Fruit fly (Drosophila melanogaster) whole organism, embryonic: ENCODE data around the gene melt.
A peak's percentile ranks its signal among the peaks of the same experiment; 100 is the strongest.

Experiments used
- Adf1 ChIP-seq: fragments of 200-800 bp; sonication (Bioruptor generic); IDR thresholded peaks from 2 replicates; pipeline ENCODE4 v1.3.6; 2022; ENCODE audit warnings: missing biosample characterization, missing genetic modification characterization
- CG10274 ChIP-seq: fragments of 200-800 bp; sonication (Bioruptor generic); optimal IDR thresholded peaks from 3 replicates; lab custom pipeline; 2017; ENCODE audit warnings: missing biosample characterization, mild to moderate bottlenecking, missing genetic modification characterization
- CG10979 ChIP-seq: fragments of 200-800 bp; sonication (Bioruptor generic); optimal IDR thresholded peaks from 2 replicates; lab custom pipeline; 2018; ENCODE audit warnings: missing biosample characterization, mild to moderate bottlenecking, missing genetic modification characterization, moderate library complexity
- CG11398 ChIP-seq: fragments of 200-800 bp; sonication (Bioruptor generic); optimal IDR thresholded peaks from 2 replicates; lab custom pipeline; 2016; ENCODE audit warnings: missing biosample characterization, missing genetic modification characterization
- CG11723 ChIP-seq: fragments of 200-800 bp; sonication (Bioruptor generic); optimal IDR thresholded peaks from 2 replicates; lab custom pipeline; 2017; ENCODE audit warnings: missing biosample characterization, mild to moderate bottlenecking, missing genetic modification characterization
- CG12299 ChIP-seq: fragments of 200-800 bp; sonication (Bioruptor generic); optimal IDR thresholded peaks from 2 replicates; lab custom pipeline; 2018; ENCODE audit warnings: missing biosample characterization, mild to moderate bottlenecking, missing genetic modification characterization
- CG12769 ChIP-seq: fragments of 200-800 bp; sonication (Bioruptor generic); optimal IDR thresholded peaks from 2 replicates; lab custom pipeline; 2019; ENCODE audit warnings: missing biosample characterization, mild to moderate bottlenecking, missing genetic modification characterization, moderate library complexity
- CG16815 ChIP-seq: fragments of 200-800 bp; sonication (Bioruptor generic); optimal IDR thresholded peaks from 3 replicates; lab custom pipeline; 2017; ENCODE audit warnings: missing biosample characterization, mild to moderate bottlenecking, missing genetic modification characterization
- CG17186 ChIP-seq: fragments of 200-800 bp; sonication (Bioruptor generic); optimal IDR thresholded peaks from 3 replicates; lab custom pipeline; 2017; ENCODE audit warnings: missing biosample characterization, missing genetic modification reagents, missing genetic modification characterization
- CG31224 ChIP-seq: fragments of 200-800 bp; sonication (Bioruptor generic); IDR thresholded peaks from 2 replicates; pipeline ENCODE4 v1.3.6; 2022; ENCODE audit warnings: missing biosample characterization, missing genetic modification characterization
- CG31441 ChIP-seq: fragments of 200-800 bp; sonication (Bioruptor generic); IDR thresholded peaks from 2 replicates; pipeline ENCODE4 v1.3.6; 2022; ENCODE audit warnings: missing biosample characterization, missing genetic modification characterization
- CG33213 ChIP-seq: fragments of 200-800 bp; sonication (Bioruptor generic); optimal IDR thresholded peaks from 3 replicates; lab custom pipeline; 2016; ENCODE audit warnings: missing biosample characterization, missing genetic modification characterization
- CG3726 ChIP-seq: fragments of 200-800 bp; sonication (Bioruptor generic); IDR thresholded peaks from 3 replicates; pipeline ENCODE4, ENCODE4 v1.3.6; 2022; ENCODE audit warnings: missing biosample characterization, missing genetic modification characterization
- CG3838 ChIP-seq: fragments of 200-800 bp; sonication (Bioruptor generic); optimal IDR thresholded peaks from 3 replicates; lab custom pipeline; 2016; ENCODE audit warnings: missing biosample characterization, missing genetic modification characterization
- CG4282 ChIP-seq: fragments of 200-800 bp; sonication (Bioruptor generic); optimal IDR thresholded peaks from 2 replicates; lab custom pipeline; 2016; ENCODE audit warnings: missing biosample characterization, missing genetic modification characterization
- CG4404 ChIP-seq: fragments of 200-800 bp; sonication (Bioruptor generic); IDR thresholded peaks from 2 replicates; pipeline ENCODE4 v1.3.6; 2022; ENCODE audit warnings: missing biosample characterization, missing genetic modification characterization
- Dfd ChIP-seq, 2 experiments: fragments of >200 bp; optimal IDR thresholded peaks; 2 replicates each; lab custom pipeline; 2017; ENCODE audit warnings: missing biosample characterization in 2 of 2, missing genetic modification characterization in 2 of 2
- Dip2 ChIP-seq: fragments of 200-800 bp; sonication (Bioruptor generic); IDR thresholded peaks from 2 replicates; pipeline ENCODE4 v1.3.6; 2022; ENCODE audit warnings: missing biosample characterization, missing genetic modification characterization
- GATAe ChIP-seq: fragments of 200-800 bp; sonication (Bioruptor generic); conservative IDR thresholded peaks from 2 replicates; pipeline ENCODE4 v1.3.6; 2022; ENCODE audit warnings: missing biosample characterization, missing genetic modification characterization
- HLHmδ ChIP-seq: fragments of 200-800 bp; sonication (Bioruptor generic); optimal IDR thresholded peaks from 2 replicates; lab custom pipeline; 2018; ENCODE audit warnings: missing biosample characterization, mild to moderate bottlenecking, missing genetic modification characterization, moderate library complexity
- HmgD ChIP-seq: fragments of 200-800 bp; sonication (Bioruptor generic); optimal IDR thresholded peaks from 3 replicates; lab custom pipeline; 2016; ENCODE audit warnings: missing biosample characterization, missing genetic modification characterization
- Hr51 ChIP-seq, 2 experiments: fragments of 200-800 bp; sonication (Bioruptor generic); optimal IDR thresholded peaks; 2 replicates in 1 of 2; 3 replicates in 1 of 2; lab custom pipeline; 2016 to 2018; ENCODE audit warnings: missing biosample characterization in 2 of 2, missing genetic modification characterization in 2 of 2, mild to moderate bottlenecking in 1 of 2, moderate library complexity in 1 of 2
- Hr78 ChIP-seq, 2 experiments: fragments of 200-800 bp in 1 of 2; fragments of >200 bp in 1 of 2; sonication (Bioruptor generic) in 1 of 2; optimal IDR thresholded peaks; 2 replicates each; lab custom pipeline; 2017 to 2019; ENCODE audit warnings: missing biosample characterization in 2 of 2, missing genetic modification characterization in 2 of 2, mild to moderate bottlenecking in 1 of 2, moderate library complexity in 1 of 2
- Mad ChIP-seq: fragments of 200-800 bp; sonication (Bioruptor generic); optimal IDR thresholded peaks from 2 replicates; lab custom pipeline; 2016; ENCODE audit warnings: missing biosample characterization, missing genetic modification characterization
- Med ChIP-seq: fragments of 200-800 bp; sonication (Bioruptor generic); peaks from one replicate; lab custom pipeline; 2016; ENCODE audit warnings: missing biosample characterization, missing genetic modification characterization, mild to moderate bottlenecking, inconsistent platforms, moderate library complexity
- Mrtf ChIP-seq: fragments of 200-800 bp; sonication (Bioruptor generic); IDR thresholded peaks from 3 replicates; pipeline ENCODE4 v1.3.6; 2022; ENCODE audit warnings: missing biosample characterization, missing genetic modification characterization
- Nf-YC ChIP-seq: fragments of 200-800 bp; optimal IDR thresholded peaks from 3 replicates; lab custom pipeline; 2019; ENCODE audit warnings: missing biosample characterization, mild to moderate bottlenecking, missing genetic modification characterization, moderate library complexity
- Ptx1 ChIP-seq: fragments of 200-800 bp; sonication (Bioruptor generic); IDR thresholded peaks from 2 replicates; pipeline ENCODE4 v1.3.6; 2022; ENCODE audit warnings: missing biosample characterization, missing genetic modification characterization
- Sin3A ChIP-seq: fragments of >200 bp; optimal IDR thresholded peaks from 2 replicates; lab custom pipeline; 2018
- abd-A ChIP-seq: fragments of 200-800 bp; sonication (Bioruptor generic); optimal IDR thresholded peaks from 3 replicates; lab custom pipeline; 2019; ENCODE audit warnings: missing biosample characterization, mild to moderate bottlenecking, missing genetic modification characterization, moderate library complexity
- al ChIP-seq: fragments of 200-800 bp; sonication (Bioruptor generic); IDR thresholded peaks from 2 replicates; pipeline ENCODE4 v1.3.6; 2022; ENCODE audit warnings: missing biosample characterization, missing genetic modification characterization
- br ChIP-seq: fragments of >200 bp; optimal IDR thresholded peaks from 2 replicates; lab custom pipeline; 2017
- cato ChIP-seq: fragments of 200-800 bp; sonication (Bioruptor generic); optimal IDR thresholded peaks from 2 replicates; lab custom pipeline; 2016; ENCODE audit warnings: missing biosample characterization, missing genetic modification characterization, borderline replicate concordance
- dan ChIP-seq: fragments of 200-800 bp; sonication (Bioruptor generic); IDR thresholded peaks from 2 replicates; pipeline ENCODE4 v1.3.6; 2022; ENCODE audit warnings: missing biosample characterization, missing genetic modification characterization
- dmrt11E ChIP-seq: fragments of 200-800 bp; sonication (Bioruptor generic); optimal IDR thresholded peaks from 3 replicates; lab custom pipeline; 2018; ENCODE audit warnings: missing biosample characterization, mild to moderate bottlenecking, missing genetic modification characterization, moderate library complexity
- fd3F ChIP-seq: fragments of 200-800 bp; sonication (Bioruptor generic); optimal IDR thresholded peaks from 2 replicates; lab custom pipeline; 2018; ENCODE audit warnings: missing biosample characterization, mild to moderate bottlenecking, missing genetic modification characterization, moderate library complexity
- fru ChIP-seq: fragments of >200 bp; optimal IDR thresholded peaks from 2 replicates; lab custom pipeline; 2017
- ftz-f1 ChIP-seq: fragments of 200-800 bp; sonication (Bioruptor generic); optimal IDR thresholded peaks from 2 replicates; lab custom pipeline; 2016; ENCODE audit warnings: missing biosample characterization, missing genetic modification characterization
- fu2 ChIP-seq: fragments of 200-800 bp; sonication (Bioruptor generic); optimal IDR thresholded peaks from 2 replicates; lab custom pipeline; 2016; ENCODE audit warnings: missing biosample characterization, missing genetic modification characterization
- inv ChIP-seq: fragments of 200-800 bp; sonication (Bioruptor generic); IDR thresholded peaks from 2 replicates; pipeline ENCODE4 v1.3.6; 2022; ENCODE audit warnings: missing biosample characterization, missing genetic modification characterization; ENCODE audit not compliant: partially characterized antibody
- jumu ChIP-seq: fragments of 200-800 bp; sonication (Bioruptor generic); optimal IDR thresholded peaks from 3 replicates; lab custom pipeline; 2016; ENCODE audit warnings: missing biosample characterization, missing genetic modification characterization
- kah ChIP-seq: fragments of 200-800 bp; sonication (Bioruptor generic); optimal IDR thresholded peaks from 2 replicates; lab custom pipeline; 2018; ENCODE audit warnings: missing biosample characterization, mild to moderate bottlenecking, missing genetic modification characterization
- luna ChIP-seq: fragments of 200-800 bp; sonication (Bioruptor generic); optimal IDR thresholded peaks from 2 replicates; lab custom pipeline; 2016; ENCODE audit warnings: missing biosample characterization, missing genetic modification characterization
- nerfin-2 ChIP-seq: fragments of 200-800 bp; sonication (Bioruptor generic); IDR thresholded peaks from 2 replicates; pipeline ENCODE4 v1.3.6; 2022; ENCODE audit warnings: missing biosample characterization, missing genetic modification characterization; ENCODE audit not compliant: partially characterized antibody
- odd ChIP-seq: fragments of 200-800 bp; sonication (Bioruptor generic); optimal IDR thresholded peaks from 2 replicates; lab custom pipeline; 2017; ENCODE audit warnings: missing biosample characterization, mild to moderate bottlenecking, missing genetic modification characterization
- peb ChIP-seq: fragments of 200-800 bp; sonication (Bioruptor generic); IDR thresholded peaks from 2 replicates; pipeline ENCODE4 v1.3.6; 2022; ENCODE audit warnings: missing biosample characterization, missing genetic modification characterization
- pho ChIP-seq: fragments of 200-800 bp; sonication (Bioruptor generic); optimal IDR thresholded peaks from 2 replicates; lab custom pipeline; 2016; ENCODE audit warnings: missing biosample characterization, missing genetic modification characterization
- seq ChIP-seq: fragments of 200-800 bp; sonication (Bioruptor generic); IDR thresholded peaks from 2 replicates; pipeline ENCODE4 v1.3.6; 2022; ENCODE audit warnings: missing biosample characterization, missing genetic modification characterization
- z ChIP-seq: fragments of 200-800 bp; sonication (Bioruptor generic); IDR thresholded peaks from 3 replicates; pipeline ENCODE4 v1.3.6; 2022; ENCODE audit warnings: missing biosample characterization, missing genetic modification characterization
- zfh1 ChIP-seq: fragments of 200-800 bp; sonication (Bioruptor generic); IDR thresholded peaks from 3 replicates; pipeline ENCODE4 v1.3.6; 2022; ENCODE audit warnings: missing biosample characterization, missing genetic modification characterization
- zfh2 ChIP-seq: fragments of 200-800 bp; sonication (Bioruptor generic); optimal IDR thresholded peaks from 2 replicates; lab custom pipeline; 2016; ENCODE audit warnings: missing biosample characterization, missing genetic modification characterization

Gene melt

dm6 chr3L:7151521-7152465 lies 17.5 kb downstream of the melt start (continued):
- TF ChIP-seq GATAe (GFP tag; lab: Robert Waterston, UW) (no peak), CG11398 (GFP tag; lab: Kevin White, UChicago) (no peak), fru (lab: Kevin White, UChicago) (no peak), CG12299 (no peak), CG17186 (GFP tag; lab: Kevin White, UChicago) (no peak), z (GFP tag; lab: Robert Waterston, UW) (no peak), pho (GFP tag; lab: Kevin White, UChicago) (no peak), abd-A (no peak), jumu (GFP tag; lab: Kevin White, UChicago) (no peak), CG3726 (GFP tag; lab: Robert Waterston, UW) (no peak), fu2 (GFP tag; lab: Kevin White, UChicago) (no peak), Nf-YC (tag; lab: Kevin White, UChicago) (no peak), CG11723 (GFP tag; lab: Kevin White, UChicago) (no peak), CG3838 (no peak), Mrtf (no peak; the same call in 2 of the 3 replicates), zfh2 (no peak), br (lab: Kevin White, UChicago) (no peak), Sin3A (lab: Kevin White, UChicago) (no peak), CG4404 (GFP tag; lab: Robert Waterston, UW) (peak; percentile 24; the same call in 1 of the 2 replicates), fd3F (GFP tag; lab: Kevin White, UChicago) (no peak), CG31224 (GFP tag; lab: Robert Waterston, UW) (no peak), CG10979 (tag; lab: Kevin White, UChicago) (peak; percentile 84), CG33213 (GFP tag; lab: Kevin White, UChicago) (no peak), peb (GFP tag; lab: Robert Waterston, UW) (peak; percentile 73), Hr78 (GFP tag; optimal IDR thresholded peaks at IDR 0.05; lab: Kevin White, UChicago) (peak in 1 of 2 experiments; percentile 5), CG31441 (GFP tag; lab: Robert Waterston, UW) (peak; percentile 62), seq (GFP tag; lab: Robert Waterston, UW) (no peak), CG4282 (GFP tag; lab: Kevin White, UChicago) (no peak), Mad (GFP tag; lab: Kevin White, UChicago) (peak; percentile 23), luna (no peak), HLHmδ (GFP tag; lab: Kevin White, UChicago) (no peak), Hr51 (GFP tag; optimal IDR thresholded peaks at IDR 0.05; lab: Kevin White, UChicago) (no peak), inv (GFP tag; lab: Robert Waterston, UW) (no peak), kah (GFP tag; lab: Kevin White, UChicago) (peak; percentile 49), zfh1 (GFP tag; lab: Robert Waterston, UW) (peak; percentile 70), nerfin-2 (GFP tag; lab: Robert Waterston, UW) (no peak), Dfd (GFP tag; optimal IDR thresholded peaks at IDR 0.05; lab: Kevin White, UChicago) (no peak), Med (GFP tag; lab: Kevin White, UChicago) (peak; percentile 30), cato (GFP tag; lab: Kevin White, UChicago) (no peak), Dip2 (no peak), dmrt11E (tag; lab: Kevin White, UChicago) (peak; percentile 79), Ptx1 (peak; percentile 49; the same call in 1 of the 2 replicates), al (GFP tag; lab: Robert Waterston, UW) (no peak), ftz-f1 (GFP tag; lab: Kevin White, UChicago) (no peak), HmgD (no peak), Adf1 (GFP tag; lab: Robert Waterston, UW) (no peak), dan (GFP tag; lab: Robert Waterston, UW) (no peak), CG16815 (GFP tag; lab: Kevin White, UChicago) (peak; percentile 29), CG12769 (tag; lab: Kevin White, UChicago) (no peak), odd (GFP tag; lab: Kevin White, UChicago) (no peak), CG10274 (GFP tag; lab: Kevin White, UChicago) (no peak)
